Fruit fly (Drosophila melanogaster): Measurements from ENCODE around the gene CG33170.

CG33170 gene

dm6 chr3L:22871845-22872361 is 7.5 kb downstream of the CG33170 start, which contains the start of the genes CG11109 and Arf1:
Gene CG11109, plus strand, starts transcription at chr3L:22872200.
Gene Arf1, minus strand, starts transcription at chr3L:22872231.
- TF ChIP-seq Rel (GFP tag; optimal IDR thresholded peaks at IDR 0.05) (no peak), Rel (tag; optimal IDR thresholded peaks at IDR 0.05) (peak; percentile 40), pan (optimal IDR thresholded peaks at IDR 0.05) (no peak), foxo (GFP tag; optimal IDR thresholded peaks at IDR 0.05) (no peak), Dif (GFP tag; optimal IDR thresholded peaks at IDR 0.05; ENCODE audit: partially characterized antibody) (no peak), Sp1 (GFP tag; optimal IDR thresholded peaks at IDR 0.05) (peak; percentile 36), fru (GFP tag; optimal IDR thresholded peaks at IDR 0.05) (peak; percentile 63), lola (GFP tag; optimal IDR thresholded peaks at IDR 0.05) (no peak), Jra (GFP tag; optimal IDR thresholded peaks at IDR 0.05) (peak; percentile 48), usp (GFP tag; optimal IDR thresholded peaks at IDR 0.05) (no peak), psq (GFP tag; optimal IDR thresholded peaks at IDR 0.05) (no peak), Hr83 (GFP tag; optimal IDR thresholded peaks at IDR 0.05; ENCODE audit: poor library complexity, severe bottlenecking) (peak; percentile 60), Myc (optimal IDR thresholded peaks at IDR 0.05) (peak; percentile 44), br (GFP tag; optimal IDR thresholded peaks at IDR 0.05) (no peak), N (GFP tag; optimal IDR thresholded peaks at IDR 0.05) (no peak), CG9705 (GFP tag; optimal IDR thresholded peaks at IDR 0.05) (no peak), rgr (GFP tag; optimal IDR thresholded peaks at IDR 0.05) (peak; percentile 16), Dfd (GFP tag; optimal IDR thresholded peaks at IDR 0.05) (no peak), CG32264 (GFP tag; optimal IDR thresholded peaks at IDR 0.05) (no peak), Mio (GFP tag; optimal IDR thresholded peaks at IDR 0.05) (no peak), dsf (GFP tag; optimal IDR thresholded peaks at IDR 0.05; ENCODE audit: borderline replicate concordance) (no peak)

- TF ChIP-seq Mio (GFP tag; optimal IDR thresholded peaks at IDR 0.05) (no peak), fru (GFP tag; optimal IDR thresholded peaks at IDR 0.05) (no peak), dmrt93B (GFP tag; optimal IDR thresholded peaks at IDR 0.05) (no peak), tai (GFP tag; optimal IDR thresholded peaks at IDR 0.05) (no peak), Hr83 (GFP tag; optimal IDR thresholded peaks at IDR 0.05; ENCODE audit: poor library complexity, severe bottlenecking) (peak; percentile 34), Dfd (GFP tag; optimal IDR thresholded peaks at IDR 0.05) (no peak), Sp1 (GFP tag; optimal IDR thresholded peaks at IDR 0.05) (no peak), CG32264 (GFP tag; optimal IDR thresholded peaks at IDR 0.05) (no peak), HLH106 (tag; optimal IDR thresholded peaks at IDR 0.05) (no peak), CG9705 (GFP tag; optimal IDR thresholded peaks at IDR 0.05) (no peak), ey (GFP tag; optimal IDR thresholded peaks at IDR 0.05) (no peak), Abd-B (GFP tag; optimal IDR thresholded peaks at IDR 0.05) (no peak), lola (GFP tag; optimal IDR thresholded peaks at IDR 0.05) (no peak), Vsx2 (GFP tag; optimal IDR thresholded peaks at IDR 0.05; ENCODE audit: partially characterized antibody) (no peak), br (GFP tag; optimal IDR thresholded peaks at IDR 0.05) (no peak), sage (GFP tag; optimal IDR thresholded peaks at IDR 0.05) (no peak), brk (GFP tag; optimal IDR thresholded peaks at IDR 0.05) (no peak), GATAd (GFP tag; optimal IDR thresholded peaks at IDR 0.05) (no peak), pan (optimal IDR thresholded peaks at IDR 0.05) (no peak), Myc (optimal IDR thresholded peaks at IDR 0.05) (peak; percentile 66), h (GFP tag; optimal IDR thresholded peaks at IDR 0.05) (no peak), jim (GFP tag; optimal IDR thresholded peaks at IDR 0.05) (no peak), usp (GFP tag; optimal IDR thresholded peaks at IDR 0.05) (no peak), Hnf4 (GFP tag; optimal IDR thresholded peaks at IDR 0.05) (no peak), Rel (GFP tag; optimal IDR thresholded peaks at IDR 0.05) (no peak), Rel (tag; optimal IDR thresholded peaks at IDR 0.05) (peak; percentile 47), sv (GFP tag; optimal IDR thresholded peaks at IDR 0.05) (no peak), dsf (GFP tag; optimal IDR thresholded peaks at IDR 0.05; ENCODE audit: borderline replicate concordance) (no peak), Hr78 (GFP tag; optimal IDR thresholded peaks at IDR 0.05) (no peak), psq (GFP tag; optimal IDR thresholded peaks at IDR 0.05) (no peak), OdsH (GFP tag; optimal IDR thresholded peaks at IDR 0.05) (peak; percentile 0), foxo (GFP tag; optimal IDR thresholded peaks at IDR 0.05) (no peak), dl (GFP tag; optimal IDR thresholded peaks at IDR 0.05; ENCODE audit: insufficient read depth in 1 of 2, partially characterized antibody in 2 of 2) (no peak), rgr (GFP tag; optimal IDR thresholded peaks at IDR 0.05) (peak; percentile 8), woc (GFP tag; optimal IDR thresholded peaks at IDR 0.05) (no peak), N (GFP tag; optimal IDR thresholded peaks at IDR 0.05) (no peak), CrebA (GFP tag; optimal IDR thresholded peaks at IDR 0.05; ENCODE audit: borderline replicate concordance) (no peak), Dif (GFP tag; optimal IDR thresholded peaks at IDR 0.05; ENCODE audit: partially characterized antibody) (no peak)
Measured at dm6 chr3L:22877934-22878333, 13.5 kb downstream of the CG33170 start.

All from whole organism, wandering third instar larva.